Worm (Caenorhabditis elegans) whole organism, late embryonic: ENCODE data around the gene cnep-1.

Experiments
- C08G9.2 ChIP-seq: sonication (generic microtip); optimal IDR thresholded peaks from 2 replicates; lab custom pipeline; 2016; ENCODE audit warnings: mild to moderate bottlenecking, missing genetic modification characterization, moderate library complexity, missing compliant biosample characterization
- F13H6.1 ChIP-seq: sonication (generic microtip); optimal IDR thresholded peaks from 2 replicates; lab custom pipeline; 2016; ENCODE audit warnings: missing genetic modification characterization, missing compliant biosample characterization
- K02D7.2 ChIP-seq: sonication (generic microtip); optimal IDR thresholded peaks from 2 replicates; lab custom pipeline; 2017; ENCODE audit warnings: mild to moderate bottlenecking, missing genetic modification characterization, missing compliant biosample characterization
- Y22D7AL.16 ChIP-seq: sonication (generic microtip); optimal IDR thresholded peaks from 2 replicates; lab custom pipeline; 2016; ENCODE audit warnings: missing genetic modification characterization, missing compliant biosample characterization
- ahr-1 ChIP-seq: sonication (generic microtip); optimal IDR thresholded peaks from 2 replicates; lab custom pipeline; 2016; ENCODE audit warnings: missing genetic modification characterization, missing compliant biosample characterization
- ceh-18 ChIP-seq: sonication (generic microtip); optimal IDR thresholded peaks from 2 replicates; lab custom pipeline; 2016; ENCODE audit warnings: missing genetic modification characterization, missing compliant biosample characterization
- ceh-2 ChIP-seq: sonication (generic microtip); optimal IDR thresholded peaks from 2 replicates; lab custom pipeline; 2016; ENCODE audit warnings: missing genotype, missing genetic modification characterization, missing compliant biosample characterization
- ceh-22 ChIP-seq: sonication (generic microtip); optimal IDR thresholded peaks from 2 replicates; lab custom pipeline; 2017; ENCODE audit warnings: missing biosample characterization, missing genetic modification characterization
- ceh-31 ChIP-seq: sonication (generic microtip); optimal IDR thresholded peaks from 2 replicates; lab custom pipeline; 2016; ENCODE audit warnings: missing genetic modification characterization, missing compliant biosample characterization
- ceh-45 ChIP-seq: fragments of 200-800 bp; sonication (Bioruptor generic); IDR thresholded peaks from 2 replicates; pipeline ENCODE4 v1.3.6; 2022; ENCODE audit warnings: missing genetic modification reagents, missing genetic modification characterization, missing compliant biosample characterization
- ceh-48 ChIP-seq: sonication (generic microtip); optimal IDR thresholded peaks from 2 replicates; lab custom pipeline; 2016; ENCODE audit warnings: missing genetic modification characterization, inconsistent platforms, missing compliant biosample characterization
- che-1 ChIP-seq: sonication (generic microtip); optimal IDR thresholded peaks from 2 replicates; lab custom pipeline; 2016; ENCODE audit warnings: mild to moderate bottlenecking, missing genetic modification characterization, missing compliant biosample characterization
- elt-2 ChIP-seq: sonication (generic microtip); optimal IDR thresholded peaks from 2 replicates; lab custom pipeline; 2016; ENCODE audit warnings: missing genetic modification reagents, missing genetic modification characterization, missing compliant biosample characterization
- elt-4 ChIP-seq: sonication (generic microtip); optimal IDR thresholded peaks from 2 replicates; lab custom pipeline; 2016; ENCODE audit warnings: missing genetic modification characterization, missing compliant biosample characterization
- gmeb-2 ChIP-seq: sonication (generic microtip); optimal IDR thresholded peaks from 2 replicates; lab custom pipeline; 2016; ENCODE audit warnings: missing genetic modification characterization, inconsistent platforms, missing compliant biosample characterization
- hlh-15 ChIP-seq: sonication (generic microtip); optimal IDR thresholded peaks from 2 replicates; lab custom pipeline; 2016; ENCODE audit warnings: missing genetic modification characterization, missing compliant biosample characterization
- hlh-6 ChIP-seq: sonication (generic microtip); optimal IDR thresholded peaks from 2 replicates; lab custom pipeline; 2016; ENCODE audit warnings: missing genotype, missing genetic modification characterization, missing compliant biosample characterization
- hlh-8 ChIP-seq: sonication (generic microtip); optimal IDR thresholded peaks from 2 replicates; lab custom pipeline; 2016; ENCODE audit warnings: missing genotype, missing genetic modification characterization, missing compliant biosample characterization
- madf-2 ChIP-seq: sonication (generic microtip); optimal IDR thresholded peaks from 2 replicates; lab custom pipeline; 2017; ENCODE audit warnings: missing genetic modification characterization, missing compliant biosample characterization
- nhr-11 ChIP-seq: fragments of 150-350 bp; optimal IDR thresholded peaks from 2 replicates; lab custom pipeline; 2014; ENCODE audit warnings: missing biosample characterization, missing genetic modification characterization
- npax-4 ChIP-seq: sonication (generic microtip); optimal IDR thresholded peaks from 2 replicates; lab custom pipeline; 2016; ENCODE audit warnings: missing genetic modification characterization, missing compliant biosample characterization
- pag-3 ChIP-seq: sonication (generic microtip); optimal IDR thresholded peaks from 2 replicates; lab custom pipeline; 2016; ENCODE audit warnings: missing compliant biosample characterization, missing genetic modification characterization, borderline replicate concordance
- pax-1 ChIP-seq: fragments of 150-350 bp; optimal IDR thresholded peaks from 2 replicates; lab custom pipeline; 2014; ENCODE audit warnings: missing biosample characterization, missing genetic modification characterization
- pha-2 ChIP-seq: sonication (generic microtip); optimal IDR thresholded peaks from 2 replicates; lab custom pipeline; 2017; ENCODE audit warnings: mild to moderate bottlenecking, missing genetic modification characterization, missing compliant biosample characterization
- pqm-1 ChIP-seq: sonication (generic microtip); optimal IDR thresholded peaks from 2 replicates; lab custom pipeline; 2016; ENCODE audit warnings: missing genetic modification characterization, missing compliant biosample characterization
- ref-2 ChIP-seq: sonication (generic microtip); optimal IDR thresholded peaks from 2 replicates; lab custom pipeline; 2016; ENCODE audit warnings: missing genetic modification characterization, missing compliant biosample characterization
- rnt-1 ChIP-seq: sonication (generic microtip); optimal IDR thresholded peaks from 2 replicates; lab custom pipeline; 2016; ENCODE audit warnings: missing genetic modification characterization, missing compliant biosample characterization
- sdc-2 ChIP-seq: sonication (generic microtip); optimal IDR thresholded peaks from 2 replicates; lab custom pipeline; 2016; ENCODE audit warnings: missing genotype, missing genetic modification characterization, missing compliant biosample characterization
- syd-9 ChIP-seq: sonication (generic microtip); optimal IDR thresholded peaks from 2 replicates; lab custom pipeline; 2016; ENCODE audit warnings: mild to moderate bottlenecking, missing genetic modification characterization, moderate library complexity, missing compliant biosample characterization
- tbx-2 ChIP-seq: sonication (generic microtip); optimal IDR thresholded peaks from 2 replicates; lab custom pipeline; 2016; ENCODE audit warnings: missing genetic modification characterization, missing compliant biosample characterization
- tbx-7 ChIP-seq: sonication (generic microtip); optimal IDR thresholded peaks from 2 replicates; lab custom pipeline; 2016; ENCODE audit warnings: missing genotype, missing genetic modification characterization, missing compliant biosample characterization
- unc-42 ChIP-seq: sonication (generic microtip); optimal IDR thresholded peaks from 2 replicates; lab custom pipeline; 2016; ENCODE audit warnings: missing genotype, missing genetic modification characterization, missing compliant biosample characterization
- zip-5 ChIP-seq: sonication (generic microtip); optimal IDR thresholded peaks from 2 replicates; lab custom pipeline; 2016; ENCODE audit warnings: missing genetic modification characterization, missing compliant biosample characterization
- ztf-16 ChIP-seq: sonication (generic microtip); optimal IDR thresholded peaks from 2 replicates; lab custom pipeline; 2017; ENCODE audit warnings: missing genetic modification characterization, missing compliant biosample characterization

The cnep-1 gene

ce11 chrII:7352507-7352906 lies 42.4 kb downstream of the cnep-1 start, which contains the start of gene hsp-4:
Gene hsp-4 (minus strand): TSS chrII:7352645.
- peak; percentile 1 for TF ChIP-seq elt-2 (tag; lab: Kevin White, UChicago)
- no peak for TF ChIP-seq F13H6.1 (tag; lab: Kevin White, UChicago)

DNA sequence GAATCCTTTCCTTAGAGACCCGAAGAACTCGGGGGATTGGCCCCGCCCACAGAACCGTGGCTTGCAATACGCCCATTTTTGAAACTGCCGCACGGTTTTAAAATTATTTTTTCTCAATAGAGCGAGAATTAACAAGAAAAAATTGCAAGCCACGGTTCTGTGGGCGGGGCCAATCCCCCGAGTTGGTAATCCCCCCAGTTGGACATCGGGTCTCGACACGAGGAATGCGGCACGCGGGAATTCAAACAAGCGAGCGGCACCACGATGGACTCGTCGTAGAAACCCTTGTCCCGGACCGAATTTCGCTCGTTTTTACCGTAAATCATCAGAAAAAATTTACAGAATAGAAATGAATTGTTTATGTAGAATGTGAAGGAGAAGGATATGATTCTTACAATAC lies 42.9 kb downstream of the cnep-1 start:
- TF ChIP-seq zip-5 = no peak
- TF ChIP-seq pha-2 = no peak
- no peak for TF ChIP-seq madf-2 (tag; lab: Kevin White, UChicago)
- no peak for TF ChIP-seq ahr-1
- no peak for TF ChIP-seq ceh-2 (tag; lab: Kevin White, UChicago)
- TF ChIP-seq hlh-8 (tag; lab: Kevin White, UChicago) = no peak
- no peak for TF ChIP-seq elt-4
- TF ChIP-seq gmeb-2 (tag; lab: Kevin White, UChicago) = no peak
- TF ChIP-seq ceh-45 (GFP tag; lab: Robert Waterston, UW) = no peak
- TF ChIP-seq hlh-15 (tag; lab: Kevin White, UChicago) = no peak
- no peak for TF ChIP-seq npax-4
- TF ChIP-seq tbx-7 (tag; lab: Kevin White, UChicago) = no peak
- TF ChIP-seq ceh-22 = no peak
- no peak for TF ChIP-seq che-1 (tag; lab: Kevin White, UChicago)
- no peak for TF ChIP-seq ztf-16 (tag; lab: Kevin White, UChicago)
- no peak for TF ChIP-seq rnt-1 (tag; lab: Kevin White, UChicago)
- TF ChIP-seq hlh-6 (tag; lab: Kevin White, UChicago) = no peak
- no peak for TF ChIP-seq unc-42 (tag; lab: Kevin White, UChicago)
- TF ChIP-seq, all 69 proteins: peak for 0

DNA sequence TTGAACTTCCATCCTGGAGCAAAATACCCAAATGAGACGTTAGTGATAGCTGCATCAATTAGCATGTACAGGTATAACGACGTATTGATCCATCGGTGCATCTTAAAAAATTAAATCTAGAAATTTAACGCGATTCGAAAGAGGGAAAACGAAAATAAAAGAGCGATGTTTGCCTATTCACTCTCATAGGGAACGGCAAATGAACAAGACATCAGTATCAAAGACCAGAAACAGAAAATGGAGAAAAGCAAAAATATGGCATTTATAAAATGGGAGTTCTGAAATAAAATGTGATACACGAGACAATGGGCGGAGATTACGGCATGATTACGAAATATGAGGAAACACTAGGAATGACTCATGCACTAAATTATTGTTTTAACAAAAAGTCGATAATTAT lies 46.2 kb downstream of the cnep-1 start, which contains the start of gene haf-2:
Gene haf-2, minus strand, starts transcription at position 101 of the 400 bp plus-strand sequence.
- TF ChIP-seq Y22D7AL.16 (tag; lab: Kevin White, UChicago) = no peak
- no peak for TF ChIP-seq syd-9
- TF ChIP-seq ceh-2 (tag; lab: Kevin White, UChicago) = no peak
- no peak for TF ChIP-seq ceh-18 (tag; lab: Kevin White, UChicago)
- TF ChIP-seq ztf-16 (tag; lab: Kevin White, UChicago) = no peak

DNA sequence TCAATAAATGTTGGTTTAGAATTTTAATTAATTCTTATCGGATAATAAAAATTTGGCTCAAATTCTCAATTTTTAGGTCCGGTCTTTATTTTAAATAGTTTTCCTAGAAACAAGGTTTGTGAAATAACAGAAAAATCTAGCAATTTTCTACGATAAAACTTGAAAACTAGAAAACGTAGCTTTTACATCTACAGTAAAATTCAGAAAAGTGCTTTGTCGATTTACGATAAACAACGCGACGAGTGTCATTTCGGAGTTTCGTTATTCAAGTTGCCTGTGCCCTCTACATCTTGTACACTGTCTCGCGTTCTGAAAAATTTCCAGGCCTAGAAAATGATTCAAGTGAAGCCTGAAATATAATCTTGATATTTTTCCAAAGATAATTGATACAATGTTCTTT lies 46.6 kb downstream of the cnep-1 start:
- TF ChIP-seq pqm-1 (tag; lab: Kevin White, UChicago) (no peak), pha-2 (no peak), K02D7.2 (tag; lab: Kevin White, UChicago) (no peak)

DNA sequence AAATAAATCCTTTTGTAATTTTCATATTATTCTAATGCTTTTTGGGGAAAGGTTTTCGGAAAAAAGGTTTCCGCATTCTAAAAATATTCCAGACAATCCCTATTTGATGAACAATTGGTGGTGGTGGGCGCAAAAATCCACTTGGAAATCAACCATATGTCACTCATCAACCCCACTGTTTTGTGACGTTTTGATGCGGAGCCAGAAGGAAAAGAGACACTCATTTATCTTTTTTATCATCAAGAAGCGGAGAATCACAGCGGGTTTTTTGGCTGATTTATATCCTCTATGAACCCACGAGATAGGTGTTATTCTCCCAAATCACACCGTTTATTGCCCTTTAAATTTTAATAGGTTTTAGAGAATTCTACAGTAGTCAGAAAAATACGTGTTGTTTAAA lies 47.0 kb downstream of the cnep-1 start:
- TF ChIP-seq unc-42 (tag; lab: Kevin White, UChicago) (no peak), gmeb-2 (tag; lab: Kevin White, UChicago) (no peak), ceh-48 (tag; lab: Kevin White, UChicago) (no peak), F13H6.1 (tag; lab: Kevin White, UChicago) (no peak), pax-1 (tag; lab: Kevin White, UChicago) (no peak), ceh-31 (tag; lab: Kevin White, UChicago) (no peak), Y22D7AL.16 (tag; lab: Kevin White, UChicago) (no peak), hlh-6 (tag; lab: Kevin White, UChicago) (no peak), tbx-2 (no peak), pag-3 (tag; lab: Kevin White, UChicago) (no peak), ceh-22 (no peak), nhr-11 (no peak)

ce11 chrII:7358489-7358943 lies 48.4 kb downstream of the cnep-1 start, which contains the start of gene insc-1:
Gene insc-1 (plus strand): TSS chrII:7358893.
- TF ChIP-seq ref-2 (tag; lab: Kevin White, UChicago) = peak; percentile 16
- TF ChIP-seq ceh-18 (tag; lab: Kevin White, UChicago) = no peak
- no peak for TF ChIP-seq C08G9.2
- no peak for TF ChIP-seq sdc-2 (tag; lab: Kevin White, UChicago)
